Worm (Caenorhabditis elegans) whole organism, L4 larva: ENCODE measurements around the gene sta-1.

ENCODE experiments used
- F10B5.3 ChIP-seq: sonication (generic microtip); optimal IDR thresholded peaks from 2 replicates; lab custom pipeline; 2016; ENCODE audit warnings: mild to moderate bottlenecking, missing genetic modification characterization, missing compliant biosample characterization
- F37D6.2 ChIP-seq: sonication (generic microtip); optimal IDR thresholded peaks from 2 replicates; lab custom pipeline; 2016; ENCODE audit warnings: mild to moderate bottlenecking, missing genetic modification characterization, missing compliant biosample characterization
- F44E2.7 ChIP-seq: fragments of 200-800 bp; sonication (Bioruptor generic); IDR thresholded peaks from 2 replicates; pipeline ENCODE4 v2.1.2; 2022; ENCODE audit warnings: missing genetic modification characterization, missing compliant biosample characterization
- F49E8.2 ChIP-seq: sonication (generic microtip); optimal IDR thresholded peaks from 2 replicates; lab custom pipeline; 2016; ENCODE audit warnings: missing compliant biosample characterization, mild to moderate bottlenecking, missing genetic modification characterization, borderline replicate concordance
- R02D3.7 ChIP-seq: fragments of 150-350 bp; sonication (generic microtip); optimal IDR thresholded peaks from 3 replicates; lab custom pipeline; 2014; ENCODE audit warnings: missing biosample characterization, missing genetic modification characterization
- Y105C5A.15 ChIP-seq: fragments of 200-800 bp; sonication (Bioruptor generic); IDR thresholded peaks from 2 replicates; pipeline ENCODE4 v1.3.6; 2022; ENCODE audit warnings: missing genetic modification characterization, missing compliant biosample characterization
- Y75B8A.6 ChIP-seq: fragments of 200-800 bp; sonication (Bioruptor generic); IDR thresholded peaks from 2 replicates; pipeline ENCODE4 v1.3.6; 2022; ENCODE audit warnings: missing genetic modification reagents, missing genetic modification characterization, missing compliant biosample characterization
- aly-2 ChIP-seq: sonication (generic microtip); optimal IDR thresholded peaks from 2 replicates; lab custom pipeline; 2018; ENCODE audit warnings: missing biosample characterization, missing genetic modification characterization
- ama-1 ChIP-seq: fragments of 150-350 bp; optimal IDR thresholded peaks from 2 replicates; lab custom pipeline; 2014; ENCODE audit warnings: inconsistent platforms, mixed read lengths
- ceh-20 ChIP-seq: fragments of 200-800 bp; sonication (Bioruptor generic); IDR thresholded peaks from 2 replicates; pipeline ENCODE4 v1.3.6; 2022; ENCODE audit warnings: missing genetic modification reagents, missing genetic modification characterization, missing compliant biosample characterization
- ceh-62 ChIP-seq: sonication (generic microtip); optimal IDR thresholded peaks from 2 replicates; lab custom pipeline; 2017; ENCODE audit warnings: missing biosample characterization, missing genetic modification characterization
- ceh-82 ChIP-seq: sonication (generic microtip); optimal IDR thresholded peaks from 2 replicates; lab custom pipeline; 2017; ENCODE audit warnings: missing biosample characterization, missing genetic modification characterization
- cey-2 ChIP-seq: sonication (generic microtip); optimal IDR thresholded peaks from 3 replicates; lab custom pipeline; 2017; ENCODE audit warnings: missing genetic modification characterization, mild to moderate bottlenecking, missing compliant biosample characterization, antibody characterized with exemption, borderline replicate concordance; ENCODE audit not compliant: insufficient read depth
- ctbp-1 ChIP-seq: fragments of 200-800 bp; sonication (Bioruptor generic); IDR thresholded peaks from 2 replicates; pipeline ENCODE4 v1.3.6; 2022; ENCODE audit warnings: missing genetic modification reagents, missing genetic modification characterization, missing compliant biosample characterization
- daf-12 ChIP-seq: fragments of 150-350 bp; optimal IDR thresholded peaks from 2 replicates; lab custom pipeline; 2014; ENCODE audit warnings: missing biosample characterization, missing genetic modification reagents, missing genetic modification characterization
- daf-16 ChIP-seq, 3 experiments: sonication (generic microtip); optimal IDR thresholded peaks; 2 replicates each; lab custom pipeline; 2016 to 2017; ENCODE audit warnings: missing genetic modification characterization in 3 of 3, missing genetic modification reagents in 3 of 3, mild to moderate bottlenecking in 2 of 3, missing compliant biosample characterization in 2 of 3, missing biosample characterization in 1 of 3, moderate library complexity in 1 of 3
- dmd-8 ChIP-seq: fragments of 200-800 bp; sonication (Bioruptor generic); IDR thresholded peaks from 2 replicates; pipeline ENCODE4 v1.3.6; 2022; ENCODE audit warnings: missing genetic modification characterization, missing compliant biosample characterization
- dmd-9 ChIP-seq: fragments of 200-800 bp; sonication (Bioruptor generic); IDR thresholded peaks from 2 replicates; pipeline ENCODE4 v1.3.6; 2022; ENCODE audit warnings: missing genetic modification reagents, missing genetic modification characterization, missing compliant biosample characterization
- dpl-1 ChIP-seq: fragments of 150-350 bp; optimal IDR thresholded peaks from 2 replicates; lab custom pipeline; 2014; ENCODE audit warnings: missing biosample characterization, missing genetic modification reagents, missing genetic modification characterization
- egl-27 ChIP-seq: sonication (generic microtip); optimal IDR thresholded peaks from 3 replicates; lab custom pipeline; 2017; ENCODE audit warnings: missing biosample characterization, missing genetic modification reagents, missing genetic modification characterization
- egl-43 ChIP-seq: fragments of 200-800 bp; sonication (Bioruptor generic); IDR thresholded peaks from 2 replicates; pipeline ENCODE4 v1.3.6; 2022; ENCODE audit warnings: missing genetic modification reagents, missing genetic modification characterization, missing compliant biosample characterization
- hif-1 ChIP-seq, 2 experiments: sonication (generic microtip); optimal IDR thresholded peaks; 2 replicates each; lab custom pipeline; 2016 to 2017; ENCODE audit warnings: missing compliant biosample characterization in 2 of 2, missing genetic modification characterization in 2 of 2, missing genetic modification reagents in 2 of 2, missing genotype in 2 of 2, mild to moderate bottlenecking in 1 of 2
- lim-7 ChIP-seq: fragments of 200-800 bp; sonication (Bioruptor generic); IDR thresholded peaks from 2 replicates; pipeline ENCODE4 v1.3.6; 2022; ENCODE audit warnings: missing genetic modification characterization, missing compliant biosample characterization
- lin-1 ChIP-seq: fragments of 200-800 bp; sonication (Bioruptor generic); IDR thresholded peaks from 2 replicates; pipeline ENCODE4 v1.3.6; 2022; ENCODE audit warnings: missing genetic modification reagents, missing genetic modification characterization, missing compliant biosample characterization
- lin-15B ChIP-seq: fragments of 150-350 bp; sonication (generic microtip); optimal IDR thresholded peaks from 3 replicates; lab custom pipeline; 2014; ENCODE audit warnings: missing biosample characterization, missing genetic modification characterization
- lin-39 ChIP-seq: fragments of 150-350 bp; optimal IDR thresholded peaks from 2 replicates; lab custom pipeline; 2014; ENCODE audit warnings: missing biosample characterization, missing genetic modification reagents, missing genetic modification characterization
- lsy-2 ChIP-seq, 2 experiments: fragments of 150-350 bp in 1 of 2; sonication (generic microtip) in 1 of 2; optimal IDR thresholded peaks; 2 replicates each; lab custom pipeline; 2014 to 2017; ENCODE audit warnings: missing biosample characterization in 2 of 2, missing genetic modification characterization in 2 of 2
- madf-5 ChIP-seq, 2 experiments: fragments of 200-800 bp; sonication (Bioruptor generic); IDR thresholded peaks; 2 replicates each; pipeline ENCODE4 v1.3.6; 2022; ENCODE audit warnings: missing compliant biosample characterization in 2 of 2, missing genetic modification characterization in 2 of 2
- mep-1 ChIP-seq: fragments of 150-350 bp; sonication (generic microtip); optimal IDR thresholded peaks from 3 replicates; lab custom pipeline; 2014; ENCODE audit warnings: missing biosample characterization, missing genetic modification characterization
- mxl-3 ChIP-seq: fragments of 200-800 bp; sonication (Bioruptor generic); optimal IDR thresholded peaks from 2 replicates; lab custom pipeline; 2018; ENCODE audit warnings: mild to moderate bottlenecking, missing genetic modification characterization, missing compliant biosample characterization
- nhr-111 ChIP-seq: fragments of 200-800 bp; sonication (Bioruptor generic); optimal IDR thresholded peaks from 2 replicates; lab custom pipeline; 2018; ENCODE audit warnings: mild to moderate bottlenecking, missing genetic modification characterization, missing compliant biosample characterization
- nhr-237 ChIP-seq: sonication (generic microtip); optimal IDR thresholded peaks from 2 replicates; lab custom pipeline; 2017; ENCODE audit warnings: missing biosample characterization, missing genetic modification characterization
- nhr-25 ChIP-seq: sonication (generic microtip); optimal IDR thresholded peaks from 2 replicates; lab custom pipeline; 2017; ENCODE audit warnings: missing genetic modification characterization, mild to moderate bottlenecking, missing compliant biosample characterization, antibody characterized with exemption, moderate library complexity, borderline replicate concordance; ENCODE audit not compliant: insufficient read depth
- nhr-28 ChIP-seq: fragments of 150-350 bp; optimal IDR thresholded peaks from 2 replicates; lab custom pipeline; 2014; ENCODE audit warnings: missing biosample characterization, missing genetic modification characterization
- nhr-41 ChIP-seq: fragments of 200-800 bp; sonication (Bioruptor generic); IDR thresholded peaks from 2 replicates; pipeline ENCODE4 v1.3.6; 2022; ENCODE audit warnings: missing genetic modification reagents, missing genetic modification characterization, missing compliant biosample characterization
- nhr-42 ChIP-seq: fragments of 200-800 bp; sonication (Bioruptor generic); IDR thresholded peaks from 2 replicates; pipeline ENCODE4 v1.3.6; 2022; ENCODE audit warnings: missing genetic modification characterization, missing compliant biosample characterization
- nhr-6 ChIP-seq: fragments of 150-350 bp; optimal IDR thresholded peaks from 2 replicates; lab custom pipeline; 2014; ENCODE audit warnings: missing biosample characterization, missing genetic modification characterization
- nhr-77 ChIP-seq: fragments of 150-350 bp; optimal IDR thresholded peaks from 2 replicates; lab custom pipeline; 2014; ENCODE audit warnings: missing biosample characterization, missing genetic modification characterization
- pha-4 ChIP-seq, 2 experiments: fragments of 150-350 bp in 1 of 2; fragments of 200-800 bp in 1 of 2; sonication (Bioruptor generic) in 1 of 2; IDR thresholded peaks in 1 of 2; optimal IDR thresholded peaks in 1 of 2; 2 replicates each; pipeline versions ENCODE4 v1.3.6 to Lab custom; 2014 to 2022; ENCODE audit warnings: missing genetic modification characterization in 2 of 2, missing genetic modification reagents in 2 of 2, missing biosample characterization in 1 of 2, missing compliant biosample characterization in 1 of 2
- php-3 ChIP-seq: fragments of 200-800 bp; sonication (Bioruptor generic); IDR thresholded peaks from 2 replicates; pipeline ENCODE4 v1.3.6; 2022; ENCODE audit warnings: missing genetic modification reagents, missing genetic modification characterization, missing compliant biosample characterization
- pqm-1 ChIP-seq: sonication (generic microtip); optimal IDR thresholded peaks from 2 replicates; lab custom pipeline; 2017; ENCODE audit warnings: missing biosample characterization, missing genetic modification characterization
- rbr-2 ChIP-seq: sonication (generic microtip); optimal IDR thresholded peaks from 2 replicates; lab custom pipeline; 2016; ENCODE audit warnings: missing genotype, missing genetic modification characterization, missing compliant biosample characterization
- saeg-2 ChIP-seq: fragments of 200-800 bp; sonication (Bioruptor generic); IDR thresholded peaks from 2 replicates; pipeline ENCODE4 v1.3.6; 2022; ENCODE audit warnings: missing genetic modification reagents, missing genetic modification characterization, missing compliant biosample characterization
- snpc-1.2 ChIP-seq: fragments of 200-800 bp; sonication (Bioruptor generic); IDR thresholded peaks from 2 replicates; pipeline ENCODE4 v1.3.6; 2022; ENCODE audit warnings: missing genetic modification reagents, missing genetic modification characterization, missing compliant biosample characterization
- snpc-4 ChIP-seq: fragments of 150-350 bp; optimal IDR thresholded peaks from 2 replicates; lab custom pipeline; 2014; ENCODE audit warnings: missing biosample characterization, missing genetic modification characterization
- spr-1 ChIP-seq: sonication (generic microtip); optimal IDR thresholded peaks from 2 replicates; lab custom pipeline; 2016; ENCODE audit warnings: mild to moderate bottlenecking, missing genetic modification characterization, missing compliant biosample characterization
- tag-97 ChIP-seq: fragments of 200-800 bp; sonication (Bioruptor generic); IDR thresholded peaks from 2 replicates; pipeline ENCODE4 v1.3.6; 2022; ENCODE audit warnings: missing genetic modification characterization, missing compliant biosample characterization
- tra-1 ChIP-seq: fragments of 200-800 bp; sonication (Bioruptor generic); IDR thresholded peaks from 2 replicates; pipeline ENCODE4 v1.3.6; 2022; ENCODE audit warnings: missing genetic modification reagents, missing genetic modification characterization, missing compliant biosample characterization
- vab-7 ChIP-seq: fragments of 200-800 bp; sonication (Bioruptor generic); IDR thresholded peaks from 2 replicates; pipeline ENCODE4 v1.3.6; 2022; ENCODE audit warnings: missing genetic modification reagents, missing genetic modification characterization, missing compliant biosample characterization
- zip-11 ChIP-seq: fragments of 200-800 bp; sonication (Bioruptor generic); IDR thresholded peaks from 2 replicates; pipeline ENCODE4 v1.3.6; 2022; ENCODE audit warnings: missing genetic modification characterization, missing compliant biosample characterization
- ztf-7 ChIP-seq: fragments of 150-350 bp; optimal IDR thresholded peaks from 2 replicates; lab custom pipeline; 2014; ENCODE audit warnings: missing biosample characterization, missing genetic modification characterization

sta-1 gene

DNA sequence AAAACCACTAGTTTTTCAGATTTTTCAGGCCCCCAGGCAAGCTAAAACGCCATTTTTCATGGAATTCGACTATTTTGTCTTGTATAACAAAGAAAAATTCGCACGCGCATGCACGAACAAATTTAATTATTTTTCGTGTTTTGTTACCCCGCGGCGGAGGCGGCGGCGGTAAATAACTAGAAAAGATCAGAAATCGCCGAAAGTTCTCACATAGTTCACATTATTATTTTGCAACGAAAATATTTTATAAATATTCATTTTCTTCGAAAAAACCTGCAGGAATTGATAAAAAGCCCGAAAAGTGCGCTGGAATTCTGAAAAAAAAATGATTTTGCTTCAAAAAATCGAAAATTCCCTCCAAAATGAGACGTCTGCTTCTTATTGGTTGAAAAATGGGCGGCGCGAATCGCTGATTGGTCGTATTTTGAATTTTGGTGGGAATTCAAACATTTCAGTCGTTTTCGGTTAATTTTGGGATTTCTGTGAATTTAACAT lies 6.6 kb upstream of the sta-1 start (continued):
- TF ChIP-seq nhr-41 (no peak), cey-2 (no peak), lsy-2 (tag; optimal IDR thresholded peaks at IDR 0.05; lab: Kevin White, UChicago) (peak in 1 of 2 experiments; percentile 59), spr-1 (tag; lab: Kevin White, UChicago) (peak; percentile 32), nhr-42 (no peak), Y105C5A.15 (no peak), lin-15B (tag; lab: Kevin White, UChicago) (no peak), lim-7 (GFP tag; lab: Robert Waterston, UW) (no peak), vab-7 (GFP tag; lab: Robert Waterston, UW) (no peak), dpl-1 (GFP tag; lab: Kevin White, UChicago) (no peak), nhr-6 (tag; lab: Kevin White, UChicago) (no peak), zip-11 (no peak), ctbp-1 (no peak), ceh-82 (tag; lab: Kevin White, UChicago) (no peak), daf-12 (no peak), mep-1 (no peak), ceh-62 (tag; lab: Kevin White, UChicago) (no peak), F10B5.3 (peak; percentile 48), pha-4 (GFP tag; IDR thresholded peaks at IDR 0.05; lab: Robert Waterston, UW) (no peak), pha-4 (tag; optimal IDR thresholded peaks at IDR 0.05; lab: Kevin White, UChicago) (no peak), snpc-4 (tag; lab: Kevin White, UChicago) (no peak), F37D6.2 (tag; lab: Kevin White, UChicago) (no peak), saeg-2 (no peak), R02D3.7 (no peak), php-3 (GFP tag; lab: Robert Waterston, UW) (no peak), hif-1 (tag; optimal IDR thresholded peaks at IDR 0.05; lab: Kevin White, UChicago) (peak in 1 of 2 experiments; percentile 35), ama-1 (lab: Kevin White, UChicago) (peak; percentile 50), lin-1 (no peak), F49E8.2 (tag; lab: Kevin White, UChicago) (peak; percentile 49), nhr-111 (no peak), tag-97 (GFP tag; lab: Robert Waterston, UW) (no peak), nhr-237 (no peak), Y75B8A.6 (GFP tag; lab: Robert Waterston, UW) (no peak), lin-39 (tag; lab: Kevin White, UChicago) (no peak), snpc-1.2 (GFP tag; lab: Robert Waterston, UW) (no peak; the same call in 1 of the 2 replicates), madf-5 (GFP tag; IDR thresholded peaks at IDR 0.05; lab: Robert Waterston, UW) (no peak), ztf-7 (tag; lab: Kevin White, UChicago) (no peak)

DNA sequence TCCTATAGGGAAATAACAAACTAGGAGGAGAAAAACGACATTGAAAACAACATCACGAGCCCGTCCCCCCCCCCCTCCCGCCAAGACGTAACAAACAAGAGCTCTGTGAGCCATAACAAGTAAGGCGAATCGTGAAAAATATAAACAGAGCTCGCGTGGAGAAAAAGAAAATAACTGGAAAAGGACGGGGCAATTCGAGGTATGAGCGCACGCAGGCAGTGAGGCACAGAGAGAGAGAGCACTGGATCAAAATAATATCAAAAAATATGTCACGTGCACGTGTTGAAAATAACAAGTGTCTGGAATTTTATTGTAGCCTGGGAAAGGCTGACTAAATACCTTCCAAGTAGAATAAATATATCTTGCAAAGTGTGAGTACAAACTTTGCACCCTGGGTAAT lies 5.4 kb upstream of the sta-1 start:
- no peak for TF ChIP-seq lin-15B (tag; lab: Kevin White, UChicago)
- TF ChIP-seq nhr-6 (tag; lab: Kevin White, UChicago), result peak; percentile 22
- no peak for TF ChIP-seq mxl-3 (GFP tag; lab: Kevin White, UChicago)
- TF ChIP-seq tra-1, result no peak
- TF ChIP-seq ceh-62 (tag; lab: Kevin White, UChicago), result no peak
- TF ChIP-seq R02D3.7, result no peak
- peak; percentile 26 for TF ChIP-seq rbr-2 (tag; lab: Kevin White, UChicago)
- TF ChIP-seq daf-16 (GFP tag; optimal IDR thresholded peaks at IDR 0.05; lab: Kevin White, UChicago), result no peak
- peak; percentile 89 for TF ChIP-seq daf-16 (tag; optimal IDR thresholded peaks at IDR 0.05; lab: Kevin White, UChicago)
- TF ChIP-seq egl-43 (GFP tag; lab: Robert Waterston, UW), result no peak
- TF ChIP-seq F44E2.7 (GFP tag; lab: Robert Waterston, UW), result no peak
- no peak for TF ChIP-seq dmd-9 (GFP tag; lab: Robert Waterston, UW)
- TF ChIP-seq mep-1, result no peak
- TF ChIP-seq F37D6.2 (tag; lab: Kevin White, UChicago), result no peak
- no peak for TF ChIP-seq F49E8.2 (tag; lab: Kevin White, UChicago)
- no peak for TF ChIP-seq egl-27 (tag; lab: Kevin White, UChicago)
- TF ChIP-seq nhr-77 (tag; lab: Kevin White, UChicago), result no peak
- no peak for TF ChIP-seq nhr-25
- TF ChIP-seq dmd-8 (GFP tag; lab: Robert Waterston, UW), result no peak
- TF ChIP-seq nhr-28 (tag; lab: Kevin White, UChicago), result no peak
- no peak for TF ChIP-seq pqm-1 (tag; lab: Kevin White, UChicago)
- TF ChIP-seq aly-2, result no peak
- no peak for TF ChIP-seq ceh-20
